Worm (Caenorhabditis elegans) whole organism, early embryonic: ENCODE data around the gene F58H1.5.

Experiments
- flt-1 ChIP-seq: fragments of 200-800 bp; sonication (Bioruptor generic); IDR thresholded peaks from 2 replicates; pipeline ENCODE4 v1.3.6; 2022; ENCODE audit warnings: missing genetic modification characterization, missing compliant biosample characterization
- hmg-4 ChIP-seq: fragments of 200-800 bp; sonication (Bioruptor generic); optimal IDR thresholded peaks from 2 replicates; lab custom pipeline; 2018; ENCODE audit warnings: mild to moderate bottlenecking, missing genetic modification characterization, missing compliant biosample characterization
- scrt-1 ChIP-seq: fragments of 200-800 bp; sonication (Bioruptor generic); IDR thresholded peaks from 2 replicates; pipeline ENCODE4 v1.3.6; 2022; ENCODE audit warnings: missing genetic modification characterization, missing compliant biosample characterization

DNA sequence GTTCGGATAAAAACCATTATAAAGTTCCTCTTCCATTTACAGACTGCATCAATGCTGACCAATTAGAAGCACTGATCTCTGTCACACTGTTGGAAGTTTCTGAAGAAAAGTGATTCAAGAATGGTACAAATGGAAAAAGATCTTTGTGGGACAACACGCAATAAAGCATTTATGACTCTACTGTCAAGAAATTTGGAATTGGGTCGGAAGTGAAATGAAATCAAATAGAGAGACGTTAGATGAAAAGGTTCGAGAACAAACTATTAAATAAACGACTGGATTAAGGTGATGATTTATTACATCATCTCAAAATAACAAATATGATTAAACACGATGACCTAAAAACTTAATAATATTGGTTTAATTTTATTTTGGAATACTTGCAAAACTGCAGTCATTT lies 48.3 kb downstream of the F58H1.5 start, which contains the start of gene F57F5.3:
- TF ChIP-seq flt-1 (no peak), hmg-4 (GFP tag; lab: Kevin White, UChicago) (no peak), scrt-1 (GFP tag; lab: Robert Waterston, UW) (no peak)
